Fruit fly (Drosophila melanogaster) S2 (cell line): Measurements from ENCODE around the gene Mlc-c.
A peak's percentile ranks its signal among the peaks of the same experiment; 100 is the strongest.

ENCODE experiments used
- CG8478 ChIP-seq: fragments of >200 bp; optimal IDR thresholded peaks from 2 replicates; lab custom pipeline; 2018
- CTCF ChIP-seq, 2 experiments: fragments of >200 bp; optimal IDR thresholded peaks; 2 replicates each; lab custom pipeline; 2018

Gene Mlc-c

DNA sequence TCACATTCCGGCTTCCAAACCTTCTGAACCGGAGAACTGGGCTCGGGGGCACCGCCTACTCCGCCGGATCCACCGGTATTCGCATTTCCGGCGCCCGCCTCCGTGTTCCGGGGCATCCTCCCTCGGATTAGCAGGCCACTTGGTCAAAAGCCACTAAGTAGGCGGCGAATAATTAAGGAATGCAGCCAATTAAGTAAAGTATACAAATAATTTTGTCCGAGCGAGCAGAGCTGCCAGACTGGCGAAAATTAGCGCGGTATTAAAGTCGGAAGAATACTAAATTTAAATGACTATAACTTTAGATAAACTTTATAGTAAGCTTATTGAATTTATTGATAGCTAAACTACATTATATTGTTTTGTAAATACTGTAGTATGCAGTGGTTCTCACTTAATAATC is 3.8 kb downstream of the Mlc-c start, which contains the start of gene RhoGAP5A:
RhoGAP5A (minus strand) TSS at position 245 of the 400 bp plus-strand sequence.
- no peak for TF ChIP-seq CTCF (optimal IDR thresholded peaks at IDR 0.05; lab: Kevin White, UChicago)
- TF ChIP-seq CG8478 = no peak

- TF ChIP-seq CTCF (optimal IDR thresholded peaks at IDR 0.05; lab: Kevin White, UChicago) = no peak
Observed at dm6 chrX:5616270-5616669, 6.1 kb downstream of the Mlc-c start, which contains the start of gene CG34434. CG34434 (minus strand) TSS chrX:5616370.

dm6 chrX:5614367-5614766 is 8.0 kb downstream of the Mlc-c start, which contains the start of gene CG34435:
CG34435 (minus strand) TSS chrX:5614467.
- TF ChIP-seq CTCF (optimal IDR thresholded peaks at IDR 0.05; lab: Kevin White, UChicago) (no peak), CG8478 (no peak)

- TF ChIP-seq CG8478 = no peak
- peak; percentile 90 to 95 for TF ChIP-seq CTCF (optimal IDR thresholded peaks at IDR 0.05; lab: Kevin White, UChicago)
Observed at dm6 chrX:5612977-5613376, 9.4 kb downstream of the Mlc-c start.

- TF ChIP-seq CG8478 = no peak
- no peak for TF ChIP-seq CTCF (optimal IDR thresholded peaks at IDR 0.05; lab: Kevin White, UChicago)
Observed at dm6 chrX:5608472-5608871, 13.9 kb downstream of the Mlc-c start.

dm6 chrX:5607647-5608046 is 14.7 kb downstream of the Mlc-c start:
- TF ChIP-seq CTCF (optimal IDR thresholded peaks at IDR 0.05; lab: Kevin White, UChicago) = peak; percentile 71 to 77
- no peak for TF ChIP-seq CG8478

dm6 chrX:5606324-5606723 is 16.0 kb downstream of the Mlc-c start:
- TF ChIP-seq CG8478 (no peak), CTCF (optimal IDR thresholded peaks at IDR 0.05; lab: Kevin White, UChicago) (no peak)

- no peak for TF ChIP-seq CTCF (optimal IDR thresholded peaks at IDR 0.05; lab: Kevin White, UChicago)
- no peak for TF ChIP-seq CG8478
Observed at dm6 chrX:5604181-5604580, 18.2 kb downstream of the Mlc-c start.

DNA sequence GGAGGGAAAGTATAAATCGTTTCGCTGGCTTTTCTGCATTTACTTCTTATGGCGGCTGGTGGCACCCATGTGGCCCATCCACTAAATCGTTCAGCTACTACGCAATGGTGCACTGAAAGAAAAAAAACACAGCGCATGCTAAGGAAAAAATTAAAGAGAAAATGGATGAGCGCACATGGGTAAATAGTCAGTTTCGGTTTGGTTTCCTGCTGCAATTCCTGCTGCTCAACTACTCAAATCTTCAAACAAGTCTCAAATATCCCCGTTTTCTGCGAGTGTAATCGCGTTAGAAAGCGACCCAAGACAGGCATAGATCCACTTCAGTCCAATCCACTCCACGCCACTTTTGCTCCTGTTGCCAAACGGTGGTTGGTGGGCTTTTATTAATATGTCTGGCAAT is 19.3 kb downstream of the Mlc-c start:
- TF ChIP-seq CTCF (optimal IDR thresholded peaks at IDR 0.05; lab: Kevin White, UChicago) (no peak), CG8478 (no peak)

DNA sequence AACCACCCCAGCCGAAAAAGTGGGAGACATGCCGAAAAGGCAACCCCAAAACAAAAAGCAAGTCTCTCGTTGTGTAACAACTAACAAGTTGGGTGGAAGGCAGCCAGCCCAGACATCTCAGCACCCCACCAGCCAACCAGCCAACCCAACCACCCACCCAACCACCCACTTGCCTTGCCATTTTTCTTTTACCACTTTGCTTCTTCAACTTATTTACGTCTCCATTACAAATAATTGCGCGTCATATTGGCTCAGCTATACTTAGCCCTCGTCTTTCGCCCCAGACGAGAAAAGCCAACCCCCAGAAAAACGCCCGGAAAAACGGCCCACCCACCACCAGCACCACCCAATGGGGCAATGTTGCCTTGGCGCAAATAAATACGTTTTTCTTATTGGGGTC is 20.0 kb downstream of the Mlc-c start:
- no peak for TF ChIP-seq CTCF (optimal IDR thresholded peaks at IDR 0.05; lab: Kevin White, UChicago)
- TF ChIP-seq CG8478 = no peak

DNA sequence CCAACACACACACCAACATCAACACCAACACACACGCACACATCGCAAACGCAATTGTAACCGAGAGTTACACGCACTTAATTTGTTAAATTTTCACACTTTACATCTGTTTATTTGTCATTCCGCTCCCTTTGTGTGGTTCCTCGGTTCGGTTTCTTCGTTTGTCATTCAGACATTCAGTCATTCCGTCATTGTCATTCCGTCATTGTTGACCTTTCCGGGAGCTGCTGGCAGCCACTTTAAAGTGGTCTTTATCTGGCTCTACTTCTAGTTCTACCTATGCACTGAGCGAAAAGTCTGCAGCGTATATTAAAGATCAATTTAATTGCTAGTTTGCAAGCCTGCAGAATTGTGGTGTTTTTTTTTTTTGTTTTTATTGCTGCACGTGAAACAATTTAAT is 25.8 kb downstream of the Mlc-c start:
- no peak for TF ChIP-seq CTCF (optimal IDR thresholded peaks at IDR 0.05; lab: Kevin White, UChicago)
- no peak for TF ChIP-seq CG8478

DNA sequence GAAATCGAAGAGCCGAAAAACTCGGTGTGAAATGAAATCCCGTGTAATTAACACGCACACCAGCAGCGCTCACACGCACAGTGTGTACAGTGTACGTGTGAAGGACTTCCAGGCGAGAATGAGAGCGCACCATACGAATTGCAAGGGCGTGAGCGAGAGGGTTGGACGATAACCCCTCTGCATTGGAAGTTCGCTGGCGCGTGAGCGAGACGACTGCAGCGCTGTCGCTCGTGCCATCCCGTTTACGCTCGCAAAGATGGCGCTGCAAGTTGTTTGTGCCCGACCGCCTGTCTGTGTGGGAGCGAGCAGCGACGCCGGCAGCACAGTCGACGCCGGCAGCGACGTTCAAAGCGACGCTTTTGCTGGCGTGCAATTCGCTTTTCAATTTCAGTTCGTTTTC is 28.5 kb downstream of the Mlc-c start, which contains the start of gene Vsx1:
Vsx1 (plus strand) TSS at position 388 of the 400 bp plus-strand sequence.
- TF ChIP-seq CG8478 (no peak), CTCF (optimal IDR thresholded peaks at IDR 0.05; lab: Kevin White, UChicago) (peak; percentile 53 to 77)

- TF ChIP-seq CG8478 (no peak), CTCF (optimal IDR thresholded peaks at IDR 0.05; lab: Kevin White, UChicago) (no peak)
Observed at dm6 chrX:5589990-5590389, 32.3 kb downstream of the Mlc-c start.

dm6 chrX:5588454-5588853 is 33.9 kb downstream of the Mlc-c start:
- TF ChIP-seq CG8478 (no peak), CTCF (optimal IDR thresholded peaks at IDR 0.05; lab: Kevin White, UChicago) (peak; percentile 54 to 74)

- no peak for TF ChIP-seq CTCF (optimal IDR thresholded peaks at IDR 0.05; lab: Kevin White, UChicago)
- TF ChIP-seq CG8478 = no peak
Observed at dm6 chrX:5587023-5587422, 35.3 kb downstream of the Mlc-c start.

- no peak for TF ChIP-seq CG8478
- TF ChIP-seq CTCF (optimal IDR thresholded peaks at IDR 0.05; lab: Kevin White, UChicago) = peak; percentile 51 to 54
Observed at dm6 chrX:5579484-5579883, 42.9 kb downstream of the Mlc-c start.
